Worm (Caenorhabditis elegans) whole organism, early embryonic: ENCODE results near the gene oac-8.

Experiments
- flt-1 ChIP-seq: fragments of 200-800 bp; sonication (Bioruptor generic); IDR thresholded peaks from 2 replicates; pipeline ENCODE4 v1.3.6; 2022; ENCODE audit warnings: missing genetic modification characterization, missing compliant biosample characterization
- hnd-1 ChIP-seq: sonication (generic microtip); optimal IDR thresholded peaks from 2 replicates; lab custom pipeline; 2016; ENCODE audit warnings: missing genetic modification characterization, missing compliant biosample characterization

DNA sequence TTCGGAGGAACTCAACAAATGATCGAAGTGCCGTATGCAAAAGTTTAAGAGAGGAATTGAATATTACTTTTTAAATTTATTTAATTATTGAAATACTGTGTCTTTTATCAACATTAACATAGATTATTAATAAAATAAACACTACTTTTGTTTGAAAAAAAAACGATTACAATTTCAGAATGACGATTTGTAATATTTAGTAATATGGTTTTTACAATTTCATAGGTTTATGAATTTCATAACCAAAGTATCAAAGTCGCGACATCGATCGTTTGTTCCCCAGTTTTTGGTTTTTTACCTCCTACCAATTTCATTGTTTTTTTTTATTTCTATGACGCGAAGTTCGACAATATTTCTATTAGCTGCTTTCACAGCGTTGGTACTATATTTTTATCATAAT is 15.6 kb downstream of the oac-8 start, which contains the start of gene R09H10.1:
- TF ChIP-seq flt-1, result no peak
- TF ChIP-seq hnd-1 (tag; lab: Kevin White, UChicago), result no peak
